Worm (Caenorhabditis elegans): ENCODE measurements around the gene ymel-1.

Gene ymel-1

ce11 chrIII:10461164-10461546 lies 45.2 kb downstream of the ymel-1 start, which contains the start of gene atx-2 (continued):
- TF ChIP-seq zip-11 (GFP tag; IDR thresholded peaks at IDR 0.05) (0 out of 2 replicates have a peak, but pooled peaks have one; percentile 38), gei-8 (GFP tag; optimal IDR thresholded peaks at IDR 0.05) (peak; percentile 54), dpl-1 (GFP tag; optimal IDR thresholded peaks at IDR 0.05) (peak; percentile 71), nhr-25 (tag; optimal IDR thresholded peaks at IDR 0.05; ENCODE audit: borderline replicate concordance, insufficient read depth) (no peak), zfp-2 (tag; optimal IDR thresholded peaks at IDR 0.05) (no peak), lim-7 (GFP tag; IDR thresholded peaks at IDR 0.05) (peak; percentile 78), tra-1 (GFP tag; IDR thresholded peaks at IDR 0.05) (peak; percentile 93), dmd-8 (GFP tag; IDR thresholded peaks at IDR 0.05) (peak; percentile 93), php-3 (GFP tag; IDR thresholded peaks at IDR 0.05) (peak; percentile 91), set-16 (GFP tag; IDR thresholded peaks at IDR 0.05) (peak; percentile 84), aly-2 (tag; optimal IDR thresholded peaks at IDR 0.05) (no peak), F26F4.8 (GFP tag; conservative IDR thresholded peaks at IDR 0.05) (no peak), vab-7 (GFP tag; IDR thresholded peaks at IDR 0.05) (peak; percentile 97), rbr-2 (tag; optimal IDR thresholded peaks at IDR 0.05) (peak; percentile 86), pqm-1 (tag; optimal IDR thresholded peaks at IDR 0.05) (no peak), nhr-48 (tag; optimal IDR thresholded peaks at IDR 0.05) (peak; percentile 71), lin-38 (GFP tag; IDR thresholded peaks at IDR 0.05) (peak; percentile 98), duxl-1 (tag; optimal IDR thresholded peaks at IDR 0.05; ENCODE audit: poor library complexity) (peak; percentile 91), lir-3 (tag; optimal IDR thresholded peaks at IDR 0.05) (peak; percentile 11), mdl-1 (tag; optimal IDR thresholded peaks at IDR 0.05) (peak; percentile 77 to 96), ama-1 (optimal IDR thresholded peaks at IDR 0.05) (no peak), daf-8 (GFP tag; IDR thresholded peaks at IDR 0.05) (no peak), T26A8.4 (GFP tag; IDR thresholded peaks at IDR 0.05) (peak; percentile 91), zip-2 (tag; optimal IDR thresholded peaks at IDR 0.05) (no peak), ztf-7 (tag; optimal IDR thresholded peaks at IDR 0.05) (no peak), aha-1 (tag) (peak; percentile 91), zfp-3 (GFP tag; conservative IDR thresholded peaks at IDR 0.05) (peak; percentile 80), daf-19 (GFP tag; conservative IDR thresholded peaks at IDR 0.05) (no peak)

ce11 chrIII:10462935-10463548 lies 47.1 kb downstream of the ymel-1 start:
- 0 out of 2 replicates have a peak, but pooled peaks have one; percentile 14 for TF ChIP-seq hmg-1.1 (GFP tag; IDR thresholded peaks at IDR 0.05)
- peak; percentile 46; the same call in 1 of the 2 replicates for TF ChIP-seq set-16 (GFP tag; IDR thresholded peaks at IDR 0.05)
- TF ChIP-seq nhr-77 (tag; optimal IDR thresholded peaks at IDR 0.05), result no peak
- TF ChIP-seq aha-1 (tag), result peak; percentile 56

ce11 chrIII:10463653-10464052 lies 47.7 kb downstream of the ymel-1 start:
- no peak for TF ChIP-seq ceh-20 (GFP tag; IDR thresholded peaks at IDR 0.05)
- TF ChIP-seq nhr-76 (tag; optimal IDR thresholded peaks at IDR 0.05), result no peak
- no peak for TF ChIP-seq zag-1 (tag; optimal IDR thresholded peaks at IDR 0.05)
- peak; percentile 86 for TF ChIP-seq hlh-30 (tag; optimal IDR thresholded peaks at IDR 0.05; ENCODE audit: insufficient read depth)
- peak; percentile 8 for TF ChIP-seq nhr-48 (tag; optimal IDR thresholded peaks at IDR 0.05)
- peak; percentile 32; the same call in 1 of the 2 replicates for TF ChIP-seq T26A8.4 (GFP tag; IDR thresholded peaks at IDR 0.05)
- peak; percentile 82 for TF ChIP-seq hlh-11 (tag; optimal IDR thresholded peaks at IDR 0.05)
- peak; percentile 33 for TF ChIP-seq dmd-6 (GFP tag; IDR thresholded peaks at IDR 0.05)
- no peak for TF ChIP-seq snpc-4 (tag; optimal IDR thresholded peaks at IDR 0.05)
- peak; percentile 30 for TF ChIP-seq spr-1 (tag; optimal IDR thresholded peaks at IDR 0.05)
- peak; percentile 3 for TF ChIP-seq dpl-1 (GFP tag; optimal IDR thresholded peaks at IDR 0.05)
- TF ChIP-seq T20F7.1 (GFP tag; optimal IDR thresholded peaks at IDR 0.05), result no peak
- no peak for TF ChIP-seq arid-1 (GFP tag; conservative IDR thresholded peaks at IDR 0.05)
- TF ChIP-seq daf-8 (GFP tag; IDR thresholded peaks at IDR 0.05), result no peak
- TF ChIP-seq daf-16 (GFP tag; optimal IDR thresholded peaks at IDR 0.05), result no peak
- TF ChIP-seq daf-16 (tag; optimal IDR thresholded peaks at IDR 0.05), result peak; percentile 95
- TF ChIP-seq dve-1 (tag; optimal IDR thresholded peaks at IDR 0.05; ENCODE audit: insufficient read depth), result peak; percentile 64
- TF ChIP-seq nhr-11 (tag; optimal IDR thresholded peaks at IDR 0.05), result peak; percentile 10
- TF ChIP-seq lsy-2 (tag; optimal IDR thresholded peaks at IDR 0.05), result peak in 1 of 2 experiments; percentile 64
- TF ChIP-seq nhr-6 (tag; optimal IDR thresholded peaks at IDR 0.05), result peak; percentile 14
- TF ChIP-seq F44E2.7 (GFP tag; IDR thresholded peaks at IDR 0.05), result no peak
- TF ChIP-seq ztf-7 (tag; optimal IDR thresholded peaks at IDR 0.05), result no peak
- TF ChIP-seq mes-2 (tag; optimal IDR thresholded peaks at IDR 0.05; ENCODE audit: poor library complexity, severe bottlenecking), result peak; percentile 50
- TF ChIP-seq fos-1 (tag; optimal IDR thresholded peaks at IDR 0.05), result no peak

Data from whole organism, L4 larva.